Worm (Caenorhabditis elegans) whole organism, L2 larva: ENCODE data around the gene F41C3.7.
A peak's percentile ranks its signal among the peaks of the same experiment; 100 is the strongest.

Experiments used
- C34F6.9 ChIP-seq: fragments of 150-350 bp; optimal IDR thresholded peaks from 2 replicates; lab custom pipeline; 2014; ENCODE audit warnings: missing biosample characterization, missing genetic modification characterization
- F13H6.1 ChIP-seq: sonication (generic microtip); optimal IDR thresholded peaks from 2 replicates; lab custom pipeline; 2016; ENCODE audit warnings: missing genetic modification characterization, missing compliant biosample characterization
- R02D3.7 ChIP-seq: fragments of 150-350 bp; optimal IDR thresholded peaks from 2 replicates; lab custom pipeline; 2014; ENCODE audit warnings: missing biosample characterization, missing genetic modification characterization
- Y55F3AM.14 ChIP-seq: fragments of 200-800 bp; sonication (Bioruptor generic); optimal IDR thresholded peaks from 2 replicates; lab custom pipeline; 2018; ENCODE audit warnings: mild to moderate bottlenecking, missing genetic modification characterization, missing compliant biosample characterization
- ZK546.5 ChIP-seq: sonication (generic microtip); optimal IDR thresholded peaks from 2 replicates; lab custom pipeline; 2017; ENCODE audit warnings: missing biosample characterization, missing genetic modification characterization
- alr-1 ChIP-seq: fragments of 150-350 bp; optimal IDR thresholded peaks from 2 replicates; lab custom pipeline; 2014; ENCODE audit warnings: missing biosample characterization, missing genetic modification characterization
- aly-2 ChIP-seq: fragments of 150-350 bp; optimal IDR thresholded peaks from 2 replicates; lab custom pipeline; 2014; ENCODE audit warnings: missing biosample characterization, missing genetic modification characterization
- ama-1 ChIP-seq: fragments of 150-350 bp; optimal IDR thresholded peaks from 2 replicates; lab custom pipeline; 2018; ENCODE audit warnings: inconsistent platforms
- blmp-1 ChIP-seq: sonication (generic microtip); optimal IDR thresholded peaks from 2 replicates; lab custom pipeline; 2017; ENCODE audit warnings: missing genetic modification characterization, mild to moderate bottlenecking, missing compliant biosample characterization, antibody characterized with exemption, moderate library complexity; ENCODE audit not compliant: insufficient read depth
- ceh-16 ChIP-seq: fragments of 150-350 bp; optimal IDR thresholded peaks from 2 replicates; lab custom pipeline; 2014; ENCODE audit warnings: missing biosample characterization, missing genetic modification characterization
- ceh-82 ChIP-seq: fragments of 150-350 bp; optimal IDR thresholded peaks from 2 replicates; lab custom pipeline; 2014; ENCODE audit warnings: missing biosample characterization, missing genetic modification characterization
- crh-2 ChIP-seq: sonication (generic microtip); optimal IDR thresholded peaks from 2 replicates; lab custom pipeline; 2017; ENCODE audit warnings: missing biosample characterization, missing genetic modification characterization
- dmd-4 ChIP-seq: sonication (generic microtip); optimal IDR thresholded peaks from 2 replicates; lab custom pipeline; 2017; ENCODE audit warnings: missing biosample characterization, missing genetic modification characterization
- egl-27 ChIP-seq: sonication (generic microtip); optimal IDR thresholded peaks from 3 replicates; lab custom pipeline; 2017; ENCODE audit warnings: missing biosample characterization, missing genetic modification reagents, missing genetic modification characterization
- elt-1 ChIP-seq: fragments of 150-350 bp; optimal IDR thresholded peaks from 2 replicates; lab custom pipeline; 2014; ENCODE audit warnings: missing biosample characterization, missing genetic modification characterization
- elt-3 ChIP-seq: sonication (generic microtip); optimal IDR thresholded peaks from 2 replicates; lab custom pipeline; 2017; ENCODE audit warnings: missing biosample characterization, missing genetic modification characterization
- fos-1 ChIP-seq: fragments of 150-350 bp; optimal IDR thresholded peaks from 2 replicates; lab custom pipeline; 2014; ENCODE audit warnings: missing biosample characterization, missing genetic modification characterization
- gmeb-1 ChIP-seq: fragments of 150-350 bp; optimal IDR thresholded peaks from 2 replicates; lab custom pipeline; 2014; ENCODE audit warnings: missing biosample characterization, missing genetic modification characterization
- lin-11 ChIP-seq: fragments of 150-350 bp; sonication (generic microtip); optimal IDR thresholded peaks from 2 replicates; lab custom pipeline; 2014; ENCODE audit warnings: missing biosample characterization, missing genetic modification characterization, inconsistent platforms, mixed read lengths
- lin-13 ChIP-seq: fragments of 150-350 bp; optimal IDR thresholded peaks from 2 replicates; lab custom pipeline; 2014; ENCODE audit warnings: missing biosample characterization, missing genetic modification reagents, missing genetic modification characterization
- lin-39 ChIP-seq: fragments of 150-350 bp; optimal IDR thresholded peaks from 2 replicates; lab custom pipeline; 2014; ENCODE audit warnings: missing biosample characterization, missing genetic modification reagents, missing genetic modification characterization
- lsy-2 ChIP-seq, 2 experiments: fragments of 150-350 bp in 1 of 2; sonication (generic microtip) in 1 of 2; optimal IDR thresholded peaks; 2 replicates each; lab custom pipeline; 2014 to 2017; ENCODE audit warnings: missing biosample characterization in 2 of 2, missing genetic modification characterization in 2 of 2
- mab-5 ChIP-seq: fragments of 150-350 bp; optimal IDR thresholded peaks from 2 replicates; lab custom pipeline; 2014; ENCODE audit warnings: missing biosample characterization, missing genetic modification characterization
- mbf-1 ChIP-seq: sonication (generic microtip); optimal IDR thresholded peaks from 2 replicates; lab custom pipeline; 2017; ENCODE audit warnings: missing biosample characterization, missing genetic modification characterization
- mdl-1 ChIP-seq, 2 experiments: fragments of 150-350 bp in 1 of 2; sonication (generic microtip) in 1 of 2; optimal IDR thresholded peaks; 2 replicates each; lab custom pipeline; 2017; ENCODE audit warnings: missing biosample characterization in 2 of 2, missing genetic modification characterization in 2 of 2
- nhr-10 ChIP-seq: sonication (generic microtip); optimal IDR thresholded peaks from 2 replicates; lab custom pipeline; 2017; ENCODE audit warnings: missing biosample characterization, missing genetic modification characterization
- nhr-11 ChIP-seq: fragments of 150-350 bp; optimal IDR thresholded peaks from 2 replicates; lab custom pipeline; 2014; ENCODE audit warnings: missing biosample characterization, missing genetic modification characterization
- nhr-12 ChIP-seq: fragments of 150-350 bp; optimal IDR thresholded peaks from 2 replicates; lab custom pipeline; 2014; ENCODE audit warnings: missing biosample characterization, missing genetic modification characterization
- nhr-129 ChIP-seq: fragments of 150-350 bp; optimal IDR thresholded peaks from 2 replicates; lab custom pipeline; 2014; ENCODE audit warnings: missing biosample characterization, missing genetic modification characterization
- nhr-21 ChIP-seq: fragments of 150-350 bp; optimal IDR thresholded peaks from 2 replicates; lab custom pipeline; 2014; ENCODE audit warnings: missing biosample characterization, missing genetic modification characterization
- nhr-23 ChIP-seq: fragments of 150-350 bp; optimal IDR thresholded peaks from 2 replicates; lab custom pipeline; 2014; ENCODE audit warnings: missing biosample characterization, missing genetic modification reagents, missing genetic modification characterization
- nhr-237 ChIP-seq: fragments of 150-350 bp; optimal IDR thresholded peaks from 2 replicates; lab custom pipeline; 2014; ENCODE audit warnings: missing biosample characterization, missing genetic modification characterization
- nhr-25 ChIP-seq: fragments of 150-350 bp; sonication (generic microtip); optimal IDR thresholded peaks from 3 replicates; lab custom pipeline; 2014; ENCODE audit warnings: missing biosample characterization, missing genetic modification characterization
- nhr-6 ChIP-seq: fragments of 150-350 bp; optimal IDR thresholded peaks from 2 replicates; lab custom pipeline; 2014; ENCODE audit warnings: missing biosample characterization, missing genetic modification characterization
- nhr-77 ChIP-seq: fragments of 150-350 bp; optimal IDR thresholded peaks from 2 replicates; lab custom pipeline; 2014; ENCODE audit warnings: missing biosample characterization, missing genetic modification characterization
- peb-1 ChIP-seq: fragments of 150-350 bp; optimal IDR thresholded peaks from 2 replicates; lab custom pipeline; 2014; ENCODE audit warnings: missing biosample characterization, missing genetic modification characterization
- sem-4 ChIP-seq: fragments of 150-350 bp; optimal IDR thresholded peaks from 2 replicates; lab custom pipeline; 2014; ENCODE audit warnings: missing biosample characterization, missing genetic modification reagents, missing genetic modification characterization
- skn-1 ChIP-seq: sonication (generic microtip); optimal IDR thresholded peaks from 2 replicates; lab custom pipeline; 2017; ENCODE audit warnings: missing biosample characterization, missing genetic modification characterization
- sma-3 ChIP-seq: sonication (generic microtip); optimal IDR thresholded peaks from 2 replicates; lab custom pipeline; 2016; ENCODE audit warnings: missing genetic modification reagents, missing genetic modification characterization, missing compliant biosample characterization
- sma-9 ChIP-seq, 2 experiments: fragments of 150-350 bp in 1 of 2; sonication (generic microtip) in 1 of 2; optimal IDR thresholded peaks; 2 replicates each; lab custom pipeline; 2014 to 2016; ENCODE audit warnings: missing genetic modification characterization in 2 of 2, mild to moderate bottlenecking in 1 of 2, missing biosample characterization in 1 of 2, missing compliant biosample characterization in 1 of 2, missing genetic modification reagents in 1 of 2, moderate library complexity in 1 of 2
- snpc-4 ChIP-seq: fragments of 150-350 bp; optimal IDR thresholded peaks from 2 replicates; lab custom pipeline; 2014; ENCODE audit warnings: missing biosample characterization, missing genetic modification characterization
- unc-39 ChIP-seq: fragments of 150-350 bp; optimal IDR thresholded peaks from 2 replicates; lab custom pipeline; 2014; ENCODE audit warnings: missing biosample characterization, missing genetic modification characterization
- unc-55 ChIP-seq: fragments of 150-350 bp; sonication (generic microtip); optimal IDR thresholded peaks from 3 replicates; lab custom pipeline; 2014; ENCODE audit warnings: missing biosample characterization, missing genetic modification reagents, missing genetic modification characterization
- unc-62 ChIP-seq: fragments of 150-350 bp; optimal IDR thresholded peaks from 2 replicates; lab custom pipeline; 2014; ENCODE audit warnings: missing biosample characterization, missing genetic modification reagents, missing genetic modification characterization
- zag-1 ChIP-seq: fragments of 150-350 bp; optimal IDR thresholded peaks from 2 replicates; lab custom pipeline; 2014; ENCODE audit warnings: missing biosample characterization, missing genetic modification characterization
- ztf-1 ChIP-seq: fragments of 200-800 bp; sonication (Bioruptor generic); conservative IDR thresholded peaks from 2 replicates; pipeline ENCODE4 v1.3.6; 2022; ENCODE audit warnings: missing genetic modification characterization, missing compliant biosample characterization
- ztf-11 ChIP-seq: sonication (generic microtip); optimal IDR thresholded peaks from 2 replicates; lab custom pipeline; 2017; ENCODE audit warnings: missing biosample characterization, missing genetic modification characterization
- ztf-4 ChIP-seq: fragments of 150-350 bp; optimal IDR thresholded peaks from 2 replicates; lab custom pipeline; 2014; ENCODE audit warnings: missing biosample characterization, missing genetic modification characterization

Gene F41C3.7

DNA sequence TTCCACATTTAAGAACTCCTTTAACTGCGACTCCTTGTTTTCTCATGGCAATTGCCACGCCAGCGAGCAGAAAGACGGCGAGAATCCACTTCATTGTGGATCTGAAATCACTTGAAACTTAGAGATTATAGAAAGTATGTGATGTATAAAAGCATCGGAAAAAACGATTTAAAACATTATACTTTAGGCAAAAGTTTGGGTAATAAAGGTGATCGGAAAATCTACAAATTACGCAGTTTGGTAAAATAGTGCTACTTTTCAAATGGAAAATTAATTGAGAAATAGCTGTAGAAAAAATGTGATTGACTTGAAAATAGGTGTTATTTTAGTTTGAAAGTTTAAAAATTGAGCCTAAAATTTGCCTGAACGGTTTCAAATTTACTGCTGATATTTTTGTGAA, 2.1 kb upstream of the F41C3.7 start, which contains the start of gene ttr-41:
Gene ttr-41, minus strand, starts transcription at position 101 of the 400 bp plus-strand sequence.
- TF ChIP-seq nhr-237 (tag; lab: Kevin White, UChicago) (no peak), R02D3.7 (tag; lab: Kevin White, UChicago) (no peak), nhr-6 (tag; lab: Kevin White, UChicago) (no peak), alr-1 (tag; lab: Kevin White, UChicago) (no peak), ztf-1 (GFP tag; lab: Robert Waterston, UW) (no peak)

DNA sequence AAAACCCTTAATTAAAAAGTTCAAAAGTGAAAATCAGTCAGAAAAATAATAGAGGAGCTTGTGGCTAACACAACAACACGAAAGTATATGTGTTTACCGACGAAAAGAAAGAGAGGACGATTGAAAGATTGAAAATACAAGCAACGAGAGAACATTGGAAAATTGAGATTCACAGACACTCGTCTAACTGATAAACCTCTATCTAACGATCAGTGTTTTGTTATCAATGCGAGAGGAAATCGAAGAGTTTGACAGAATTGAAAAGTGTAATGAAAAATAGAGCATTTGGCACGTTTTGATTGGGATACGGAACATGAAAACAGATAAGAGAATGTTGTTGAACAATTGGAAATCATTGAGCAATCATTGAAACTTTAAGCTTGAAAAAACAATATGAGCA, 1.1 kb upstream of the F41C3.7 start:
- TF ChIP-seq nhr-11 (tag; lab: Kevin White, UChicago), result no peak
- TF ChIP-seq lin-39 (tag; lab: Kevin White, UChicago), result no peak
- no peak for TF ChIP-seq elt-1
- TF ChIP-seq egl-27 (tag; lab: Kevin White, UChicago), result no peak
- no peak for TF ChIP-seq peb-1 (tag; lab: Kevin White, UChicago)
- no peak for TF ChIP-seq ceh-16 (tag; lab: Kevin White, UChicago)
- TF ChIP-seq zag-1 (tag; lab: Kevin White, UChicago), result no peak
- TF ChIP-seq lsy-2 (tag; optimal IDR thresholded peaks at IDR 0.05; lab: Kevin White, UChicago), result peak in 1 of 2 experiments; percentile 61
- TF ChIP-seq C34F6.9 (tag; lab: Kevin White, UChicago), result peak; percentile 46
- TF ChIP-seq sma-9 (GFP tag; optimal IDR thresholded peaks at IDR 0.05; lab: Kevin White, UChicago), result peak; percentile 65
- TF ChIP-seq sma-9 (tag; optimal IDR thresholded peaks at IDR 0.05; lab: Kevin White, UChicago), result no peak
- no peak for TF ChIP-seq dmd-4 (tag; lab: Kevin White, UChicago)
- peak; percentile 95 for TF ChIP-seq fos-1 (tag; lab: Kevin White, UChicago)
- TF ChIP-seq R02D3.7 (tag; lab: Kevin White, UChicago), result no peak
- TF ChIP-seq blmp-1 (tag; lab: Kevin White, UChicago), result no peak
- TF ChIP-seq gmeb-1, result no peak
- TF ChIP-seq snpc-4, result no peak
- no peak for TF ChIP-seq nhr-6 (tag; lab: Kevin White, UChicago)
- TF ChIP-seq nhr-237 (tag; lab: Kevin White, UChicago), result no peak
- TF ChIP-seq crh-2, result peak; percentile 76
- TF ChIP-seq skn-1 (tag; lab: Kevin White, UChicago), result no peak
- no peak for TF ChIP-seq aly-2 (tag; lab: Kevin White, UChicago)
- no peak for TF ChIP-seq ceh-82
- peak; percentile 72 for TF ChIP-seq nhr-129
- TF ChIP-seq F13H6.1 (tag; lab: Kevin White, UChicago), result peak; percentile 65
- TF ChIP-seq mab-5 (tag; lab: Kevin White, UChicago), result no peak
- no peak for TF ChIP-seq Y55F3AM.14
- TF ChIP-seq elt-3 (tag; lab: Kevin White, UChicago), result no peak
- TF ChIP-seq alr-1 (tag; lab: Kevin White, UChicago), result no peak
- TF ChIP-seq ztf-1 (GFP tag; lab: Robert Waterston, UW), result no peak
- TF ChIP-seq mdl-1 (tag; optimal IDR thresholded peaks at IDR 0.05; lab: Kevin White, UChicago), result no peak
- TF ChIP-seq sma-3 (GFP tag; lab: Kevin White, UChicago), result peak; percentile 3
- no peak for TF ChIP-seq lin-11 (tag; lab: Kevin White, UChicago)
- no peak for TF ChIP-seq mbf-1 (tag; lab: Kevin White, UChicago)
- TF ChIP-seq nhr-25 (tag; lab: Kevin White, UChicago), result no peak
- TF ChIP-seq ztf-11 (tag; lab: Kevin White, UChicago), result no peak
- no peak for TF ChIP-seq ZK546.5 (tag; lab: Kevin White, UChicago)
- no peak for TF ChIP-seq nhr-77 (tag; lab: Kevin White, UChicago)
- no peak for TF ChIP-seq nhr-10 (tag; lab: Kevin White, UChicago)
- TF ChIP-seq nhr-23 (tag; lab: Kevin White, UChicago), result no peak
- TF ChIP-seq ama-1 (lab: Kevin White, UChicago), result no peak
- TF ChIP-seq nhr-12 (tag; lab: Kevin White, UChicago), result no peak
- no peak for TF ChIP-seq ztf-4
- TF ChIP-seq unc-39 (tag; lab: Kevin White, UChicago), result no peak
- TF ChIP-seq nhr-21 (tag; lab: Kevin White, UChicago), result no peak
- no peak for TF ChIP-seq lin-13 (GFP tag; lab: Kevin White, UChicago)
- no peak for TF ChIP-seq unc-55 (GFP tag; lab: Kevin White, UChicago)
- no peak for TF ChIP-seq sem-4 (tag; lab: Kevin White, UChicago)
- TF ChIP-seq unc-62 (GFP tag; lab: Kevin White, UChicago), result no peak
